Worm (Caenorhabditis elegans) whole organism, early embryonic: Measurements from ENCODE around the gene T07C4.12.

Experiments
- B0310.2 ChIP-seq: sonication (generic microtip); optimal IDR thresholded peaks from 2 replicates; lab custom pipeline; 2016; ENCODE audit warnings: mild to moderate bottlenecking, missing genetic modification characterization, missing compliant biosample characterization
- F13C5.2 ChIP-seq: sonication (generic microtip); optimal IDR thresholded peaks from 2 replicates; lab custom pipeline; 2017; ENCODE audit warnings: mild to moderate bottlenecking, missing genetic modification characterization, inconsistent platforms, missing compliant biosample characterization
- aly-1 ChIP-seq: sonication (generic microtip); optimal IDR thresholded peaks from 2 replicates; lab custom pipeline; 2016; ENCODE audit warnings: missing genetic modification characterization, missing compliant biosample characterization
- ama-1 ChIP-seq: fragments of 150-350 bp; optimal IDR thresholded peaks from 2 replicates; lab custom pipeline; 2014
- ceh-13 ChIP-seq: fragments of 200-800 bp; sonication (Bioruptor generic); optimal IDR thresholded peaks from 2 replicates; lab custom pipeline; 2018; ENCODE audit warnings: mild to moderate bottlenecking, missing genetic modification characterization, missing compliant biosample characterization
- ceh-36 ChIP-seq: sonication (generic microtip); optimal IDR thresholded peaks from 2 replicates; lab custom pipeline; 2016; ENCODE audit warnings: missing genetic modification characterization, inconsistent platforms, missing compliant biosample characterization
- ets-7 ChIP-seq: sonication (generic microtip); optimal IDR thresholded peaks from 2 replicates; lab custom pipeline; 2016; ENCODE audit warnings: missing genotype, missing genetic modification characterization, missing compliant biosample characterization
- flt-1 ChIP-seq: fragments of 200-800 bp; sonication (Bioruptor generic); IDR thresholded peaks from 2 replicates; pipeline ENCODE4 v1.3.6; 2022; ENCODE audit warnings: missing genetic modification characterization, missing compliant biosample characterization
- hmbx-1 ChIP-seq: sonication (generic microtip); optimal IDR thresholded peaks from 2 replicates; lab custom pipeline; 2016; ENCODE audit warnings: mild to moderate bottlenecking, missing genetic modification characterization, missing compliant biosample characterization
- hmg-4 ChIP-seq: fragments of 200-800 bp; sonication (Bioruptor generic); optimal IDR thresholded peaks from 2 replicates; lab custom pipeline; 2018; ENCODE audit warnings: mild to moderate bottlenecking, missing genetic modification characterization, missing compliant biosample characterization
- hnd-1 ChIP-seq: sonication (generic microtip); optimal IDR thresholded peaks from 2 replicates; lab custom pipeline; 2016; ENCODE audit warnings: missing genetic modification characterization, missing compliant biosample characterization
- pes-1 ChIP-seq: fragments of 200-800 bp; sonication (Bioruptor generic); IDR thresholded peaks from 2 replicates; pipeline ENCODE4 v1.3.6; 2022; ENCODE audit warnings: missing genetic modification reagents, missing genetic modification characterization, missing compliant biosample characterization
- scrt-1 ChIP-seq: fragments of 200-800 bp; sonication (Bioruptor generic); IDR thresholded peaks from 2 replicates; pipeline ENCODE4 v1.3.6; 2022; ENCODE audit warnings: missing genetic modification characterization, missing compliant biosample characterization
- sea-1 ChIP-seq: fragments of 200-800 bp; sonication (Bioruptor generic); conservative IDR thresholded peaks from 2 replicates; pipeline ENCODE4 v1.3.6; 2022; ENCODE audit warnings: missing genetic modification characterization, missing compliant biosample characterization
- tbx-11 ChIP-seq: fragments of 200-800 bp; sonication (Bioruptor generic); IDR thresholded peaks from 2 replicates; pipeline ENCODE4 v1.3.6; 2022; ENCODE audit warnings: missing genetic modification characterization, missing compliant biosample characterization
- tbx-37 ChIP-seq: fragments of 200-800 bp; sonication (Bioruptor generic); conservative IDR thresholded peaks from 2 replicates; pipeline ENCODE4 v1.3.6; 2022; ENCODE audit warnings: missing genetic modification reagents, missing genetic modification characterization, missing compliant biosample characterization
- tra-4 ChIP-seq: sonication (generic microtip); optimal IDR thresholded peaks from 2 replicates; lab custom pipeline; 2017; ENCODE audit warnings: missing genetic modification characterization, missing compliant biosample characterization

T07C4.12 gene

DNA sequence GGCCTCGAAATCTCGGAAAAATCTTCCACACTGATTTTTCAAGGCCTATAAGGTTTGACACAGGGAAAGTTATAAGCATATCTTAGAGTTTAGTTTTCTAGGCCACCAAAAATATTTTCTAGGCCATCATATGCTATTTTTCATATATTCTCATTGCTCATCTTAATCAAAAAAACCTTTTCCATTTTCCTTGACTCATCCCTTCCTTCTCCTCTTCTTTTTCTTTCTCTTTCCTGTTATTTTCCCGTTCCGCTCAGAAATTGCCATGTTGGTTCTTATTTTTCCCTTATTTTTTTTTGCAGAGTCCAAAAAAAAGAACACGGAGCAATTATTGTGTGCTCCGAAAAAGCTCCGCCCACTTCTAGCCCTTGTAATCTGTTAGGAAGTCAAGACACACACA lies 32.2 kb upstream of the T07C4.12 start, which contains the start of gene tbc-8:
tbc-8 (plus strand) TSS at position 301 of the 400 bp plus-strand sequence.
- no peak for TF ChIP-seq hmbx-1
- no peak for TF ChIP-seq tra-4 (tag; lab: Kevin White, UChicago)
- no peak for TF ChIP-seq pes-1 (GFP tag; lab: Robert Waterston, UW)
- no peak for TF ChIP-seq F13C5.2 (tag; lab: Kevin White, UChicago)
- TF ChIP-seq ceh-36 (tag; lab: Kevin White, UChicago): no peak
- no peak for TF ChIP-seq hnd-1 (tag; lab: Kevin White, UChicago)

- no peak for TF ChIP-seq pes-1 (GFP tag; lab: Robert Waterston, UW)
- TF ChIP-seq tbx-37 (GFP tag; lab: Robert Waterston, UW): no peak
- TF ChIP-seq hmg-4 (GFP tag; lab: Kevin White, UChicago): no peak
- TF ChIP-seq ceh-36 (tag; lab: Kevin White, UChicago): no peak
- no peak for TF ChIP-seq sea-1 (GFP tag; lab: Robert Waterston, UW)
- no peak for TF ChIP-seq scrt-1 (GFP tag; lab: Robert Waterston, UW)
- no peak for TF ChIP-seq ceh-13 (GFP tag; lab: Kevin White, UChicago)
Measured at ce11 chrIII:10362920-10363319, 30.5 kb upstream of the T07C4.12 start.

DNA sequence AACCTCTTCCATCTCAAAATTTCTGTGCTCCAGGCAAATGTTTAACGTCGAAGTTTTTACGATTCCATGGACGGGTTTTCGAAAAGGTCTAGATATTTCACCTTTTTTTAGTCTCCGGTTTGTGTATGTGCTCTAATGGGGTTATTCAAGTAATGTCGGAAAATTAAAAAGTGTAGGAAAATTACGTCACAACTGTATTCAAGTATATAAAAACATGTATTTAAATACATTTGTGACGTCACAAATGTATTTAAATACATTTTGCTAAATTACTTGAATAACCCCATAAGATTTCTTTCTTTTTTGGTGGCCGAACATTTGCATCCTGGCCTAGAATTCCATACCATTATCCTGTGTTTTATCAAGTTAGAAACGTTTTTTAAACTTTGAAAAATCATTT lies 29.0 kb upstream of the T07C4.12 start:
- TF ChIP-seq pes-1 (GFP tag; lab: Robert Waterston, UW) (no peak), F13C5.2 (tag; lab: Kevin White, UChicago) (no peak), B0310.2 (tag; lab: Kevin White, UChicago) (no peak), tbx-11 (GFP tag; lab: Robert Waterston, UW) (no peak), sea-1 (GFP tag; lab: Robert Waterston, UW) (no peak)

ce11 chrIII:10359916-10360315 lies 27.5 kb upstream of the T07C4.12 start:
- TF ChIP-seq flt-1 (GFP tag; lab: Robert Waterston, UW): no peak
- no peak for TF ChIP-seq pes-1 (GFP tag; lab: Robert Waterston, UW)
- TF ChIP-seq scrt-1 (GFP tag; lab: Robert Waterston, UW): no peak
- no peak for TF ChIP-seq hnd-1 (tag; lab: Kevin White, UChicago)
- no peak for TF ChIP-seq ets-7 (tag; lab: Kevin White, UChicago)
- TF ChIP-seq sea-1 (GFP tag; lab: Robert Waterston, UW): no peak
- no peak for TF ChIP-seq tbx-37 (GFP tag; lab: Robert Waterston, UW)
- TF ChIP-seq ceh-13 (GFP tag; lab: Kevin White, UChicago): no peak
- no peak for TF ChIP-seq hmg-4 (GFP tag; lab: Kevin White, UChicago)
- no peak for TF ChIP-seq B0310.2 (tag; lab: Kevin White, UChicago)
- no peak for TF ChIP-seq tra-4 (tag; lab: Kevin White, UChicago)
- no peak for TF ChIP-seq ama-1 (lab: Kevin White, UChicago)

DNA sequence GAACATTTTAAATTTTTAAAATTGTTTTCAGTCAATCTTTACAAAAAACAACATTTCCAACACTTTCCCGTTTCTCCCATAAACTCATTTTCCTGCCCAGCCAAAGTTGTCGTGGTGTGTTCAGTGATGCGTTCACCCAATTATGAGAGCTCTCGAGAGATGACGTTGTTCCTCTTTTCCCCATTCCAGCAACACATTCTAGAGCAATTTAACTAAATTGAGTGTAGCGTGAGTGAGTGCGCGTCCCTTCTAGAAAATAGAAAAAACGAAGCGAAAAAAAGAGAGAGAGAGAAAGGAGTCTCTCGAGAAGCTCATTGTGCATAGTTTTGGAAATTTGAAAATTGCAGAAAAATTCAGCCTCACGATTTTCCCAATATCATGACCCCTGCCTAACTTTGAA lies 26.3 kb upstream of the T07C4.12 start:
- no peak for TF ChIP-seq ama-1 (lab: Kevin White, UChicago)
- no peak for TF ChIP-seq ceh-13 (GFP tag; lab: Kevin White, UChicago)
- no peak for TF ChIP-seq hnd-1 (tag; lab: Kevin White, UChicago)
- no peak for TF ChIP-seq ceh-36 (tag; lab: Kevin White, UChicago)
- no peak for TF ChIP-seq tra-4 (tag; lab: Kevin White, UChicago)
- TF ChIP-seq tbx-11 (GFP tag; lab: Robert Waterston, UW): no peak
- TF ChIP-seq aly-1 (tag; lab: Kevin White, UChicago): no peak

- TF ChIP-seq ama-1 (lab: Kevin White, UChicago): no peak
- TF ChIP-seq tbx-11 (GFP tag; lab: Robert Waterston, UW): no peak
- TF ChIP-seq sea-1 (GFP tag; lab: Robert Waterston, UW): no peak
- no peak for TF ChIP-seq ceh-13 (GFP tag; lab: Kevin White, UChicago)
- TF ChIP-seq hmg-4 (GFP tag; lab: Kevin White, UChicago): no peak
- TF ChIP-seq F13C5.2 (tag; lab: Kevin White, UChicago): no peak
- TF ChIP-seq scrt-1 (GFP tag; lab: Robert Waterston, UW): no peak
- TF ChIP-seq hnd-1 (tag; lab: Kevin White, UChicago): no peak
- TF ChIP-seq tbx-37 (GFP tag; lab: Robert Waterston, UW): no peak
- no peak for TF ChIP-seq ets-7 (tag; lab: Kevin White, UChicago)
- no peak for TF ChIP-seq ceh-36 (tag; lab: Kevin White, UChicago)
- TF ChIP-seq tra-4 (tag; lab: Kevin White, UChicago): no peak
- no peak for TF ChIP-seq B0310.2 (tag; lab: Kevin White, UChicago)
- TF ChIP-seq flt-1 (GFP tag; lab: Robert Waterston, UW): no peak
Measured at ce11 chrIII:10357598-10358186, 25.2 kb upstream of the T07C4.12 start, which contains the start of gene umps-1. TSS of gene umps-1 (minus strand) at chrIII:10357648.

ce11 chrIII:10355382-10355781 lies 22.9 kb upstream of the T07C4.12 start, which contains the start of gene spp-1:
TSS of gene spp-1 (minus strand) at chrIII:10355668.
- TF ChIP-seq ets-7 (tag; lab: Kevin White, UChicago) (no peak), aly-1 (tag; lab: Kevin White, UChicago) (no peak), hmg-4 (GFP tag; lab: Kevin White, UChicago) (no peak), hmbx-1 (no peak), pes-1 (GFP tag; lab: Robert Waterston, UW) (no peak), B0310.2 (tag; lab: Kevin White, UChicago) (no peak), ceh-13 (GFP tag; lab: Kevin White, UChicago) (no peak), ama-1 (lab: Kevin White, UChicago) (no peak), flt-1 (GFP tag; lab: Robert Waterston, UW) (no peak), tbx-11 (GFP tag; lab: Robert Waterston, UW) (no peak), hnd-1 (tag; lab: Kevin White, UChicago) (no peak), sea-1 (GFP tag; lab: Robert Waterston, UW) (no peak), scrt-1 (GFP tag; lab: Robert Waterston, UW) (no peak), tbx-37 (GFP tag; lab: Robert Waterston, UW) (no peak), ceh-36 (tag; lab: Kevin White, UChicago) (no peak), tra-4 (tag; lab: Kevin White, UChicago) (no peak), F13C5.2 (tag; lab: Kevin White, UChicago) (no peak)
